Worm (Caenorhabditis elegans): ENCODE results near the gene scl-21.

Gene scl-21

DNA sequence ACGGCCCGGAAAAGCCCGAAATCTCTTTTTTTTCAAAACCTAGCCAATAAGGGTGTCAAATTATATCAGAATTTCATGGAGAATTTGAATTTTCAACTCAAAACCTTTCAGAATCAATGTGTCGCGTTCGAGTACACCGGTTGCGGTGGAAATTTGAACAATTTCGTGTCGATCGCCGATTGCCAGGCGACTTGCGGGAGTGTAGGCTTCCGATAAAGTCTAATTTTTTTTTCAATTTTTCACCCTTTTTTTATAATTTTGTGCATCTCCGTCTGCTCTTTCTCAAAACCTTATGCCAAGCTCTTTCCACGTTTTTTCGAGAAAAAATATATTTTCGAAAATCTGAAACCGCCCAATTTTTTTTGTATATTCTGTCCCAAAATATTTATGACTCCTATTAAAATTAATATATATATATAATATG lies 24.0 kb upstream of the scl-21 start (continued):
- TF ChIP-seq fkh-2 (tag; optimal IDR thresholded peaks at IDR 0.05) = no peak
- no peak for TF ChIP-seq zag-1 (tag; optimal IDR thresholded peaks at IDR 0.05)
- peak; percentile 65 for TF ChIP-seq nhr-43 (tag; optimal IDR thresholded peaks at IDR 0.05; ENCODE audit: poor library complexity, severe bottlenecking)
- peak; percentile 71 for TF ChIP-seq nhr-25 (tag; optimal IDR thresholded peaks at IDR 0.05)
- no peak for TF ChIP-seq egl-27 (tag; optimal IDR thresholded peaks at IDR 0.05)
- no peak for TF ChIP-seq nhr-237 (tag; optimal IDR thresholded peaks at IDR 0.05)
- TF ChIP-seq nhr-12 (tag; optimal IDR thresholded peaks at IDR 0.05) = no peak
- TF ChIP-seq eor-1 (tag; optimal IDR thresholded peaks at IDR 0.05) = no peak
- peak; percentile 50 for TF ChIP-seq lsy-12 (tag; optimal IDR thresholded peaks at IDR 0.05)
- no peak for TF ChIP-seq mml-1 (tag; optimal IDR thresholded peaks at IDR 0.05)
- no peak for TF ChIP-seq pha-4 (tag; optimal IDR thresholded peaks at IDR 0.05)
- peak; percentile 84 for TF ChIP-seq tbx-2 (tag; optimal IDR thresholded peaks at IDR 0.05)
- TF ChIP-seq egl-5 (tag; optimal IDR thresholded peaks at IDR 0.05) = no peak

DNA sequence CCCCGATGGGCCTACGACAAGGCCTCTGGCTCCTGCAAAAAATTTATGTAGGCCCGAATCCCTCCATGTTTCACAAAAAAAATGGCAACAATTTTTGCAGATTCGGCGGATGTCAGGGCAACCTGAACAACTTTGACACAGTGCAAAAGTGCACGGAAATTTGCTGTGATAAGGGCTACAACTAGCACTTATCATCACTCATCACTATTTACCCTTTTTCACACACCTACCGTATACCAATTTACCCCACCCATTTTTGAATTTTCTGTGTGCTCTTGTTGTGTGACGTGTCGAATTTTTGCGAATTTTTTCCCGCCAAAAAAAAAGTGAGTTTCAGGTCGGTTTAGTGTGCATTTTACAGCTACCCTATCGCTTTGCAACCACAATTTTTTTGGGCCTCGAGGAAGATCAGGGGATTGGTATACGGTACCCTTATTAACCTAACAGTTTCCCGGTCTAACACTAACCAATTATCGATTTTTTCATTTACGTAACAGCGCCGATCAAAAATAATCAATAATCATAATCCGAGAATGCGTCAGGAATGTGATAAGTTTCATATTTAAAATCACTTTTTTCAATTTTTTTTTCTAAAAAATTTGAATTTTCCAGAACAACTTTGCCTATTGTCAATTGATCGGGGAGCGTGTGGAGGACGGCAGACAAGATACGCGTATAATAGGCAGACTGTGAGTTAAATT lies 23.1 kb upstream of the scl-21 start:
- TF ChIP-seq elt-2 (tag; optimal IDR thresholded peaks at IDR 0.05) (peak; percentile 29), nfya-1 (tag; optimal IDR thresholded peaks at IDR 0.05; ENCODE audit: insufficient read depth) (no peak), lin-39 (tag; optimal IDR thresholded peaks at IDR 0.05) (no peak), pqm-1 (tag; optimal IDR thresholded peaks at IDR 0.05) (peak; percentile 4)

DNA sequence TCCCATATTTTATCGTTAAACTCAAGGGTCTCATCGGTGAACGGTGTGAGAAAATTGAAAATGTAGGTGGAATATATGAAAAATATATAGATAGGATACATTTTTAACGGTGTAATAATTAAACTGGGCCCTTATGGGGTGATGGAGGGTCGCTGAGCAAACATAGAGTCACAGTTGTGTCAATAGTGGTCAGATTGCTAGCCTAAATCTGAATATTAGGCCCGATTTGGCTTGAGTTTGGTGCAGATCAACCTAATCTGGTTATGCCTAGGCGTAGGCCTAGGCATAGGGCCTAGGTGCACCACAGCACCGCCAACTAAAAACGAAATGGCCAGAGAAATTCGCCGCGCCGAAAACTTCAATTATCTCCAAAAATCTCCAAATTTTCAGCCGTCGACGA lies 18.1 kb upstream of the scl-21 start, which contains the start of gene phy-4:
TSS of gene phy-4 (minus strand) at position 101 of the 400 bp plus-strand sequence.
- no peak for TF ChIP-seq unc-39 (tag; optimal IDR thresholded peaks at IDR 0.05)
- no peak for TF ChIP-seq hmg-11 (tag; optimal IDR thresholded peaks at IDR 0.05)
- no peak for TF ChIP-seq ztf-4 (tag; optimal IDR thresholded peaks at IDR 0.05)
- TF ChIP-seq nhr-11 (tag; optimal IDR thresholded peaks at IDR 0.05) = no peak
- no peak for TF ChIP-seq nhr-237 (tag; optimal IDR thresholded peaks at IDR 0.05)
- no peak for TF ChIP-seq ceh-9 (tag; optimal IDR thresholded peaks at IDR 0.05)
- TF ChIP-seq ZK546.5 (tag; optimal IDR thresholded peaks at IDR 0.05) = no peak
- TF ChIP-seq egl-27 (tag; optimal IDR thresholded peaks at IDR 0.05) = no peak
- no peak for TF ChIP-seq nhr-77 (tag; optimal IDR thresholded peaks at IDR 0.05)
- TF ChIP-seq unc-62 (GFP tag; optimal IDR thresholded peaks at IDR 0.05) = no peak
- TF ChIP-seq nhr-25 (tag; optimal IDR thresholded peaks at IDR 0.05) = no peak
- no peak for TF ChIP-seq mml-1 (tag; optimal IDR thresholded peaks at IDR 0.05)
- no peak for TF ChIP-seq ceh-82 (tag; optimal IDR thresholded peaks at IDR 0.05)
- no peak for TF ChIP-seq sea-2 (GFP tag; optimal IDR thresholded peaks at IDR 0.05)
- no peak for TF ChIP-seq nhr-76 (tag; optimal IDR thresholded peaks at IDR 0.05)

DNA sequence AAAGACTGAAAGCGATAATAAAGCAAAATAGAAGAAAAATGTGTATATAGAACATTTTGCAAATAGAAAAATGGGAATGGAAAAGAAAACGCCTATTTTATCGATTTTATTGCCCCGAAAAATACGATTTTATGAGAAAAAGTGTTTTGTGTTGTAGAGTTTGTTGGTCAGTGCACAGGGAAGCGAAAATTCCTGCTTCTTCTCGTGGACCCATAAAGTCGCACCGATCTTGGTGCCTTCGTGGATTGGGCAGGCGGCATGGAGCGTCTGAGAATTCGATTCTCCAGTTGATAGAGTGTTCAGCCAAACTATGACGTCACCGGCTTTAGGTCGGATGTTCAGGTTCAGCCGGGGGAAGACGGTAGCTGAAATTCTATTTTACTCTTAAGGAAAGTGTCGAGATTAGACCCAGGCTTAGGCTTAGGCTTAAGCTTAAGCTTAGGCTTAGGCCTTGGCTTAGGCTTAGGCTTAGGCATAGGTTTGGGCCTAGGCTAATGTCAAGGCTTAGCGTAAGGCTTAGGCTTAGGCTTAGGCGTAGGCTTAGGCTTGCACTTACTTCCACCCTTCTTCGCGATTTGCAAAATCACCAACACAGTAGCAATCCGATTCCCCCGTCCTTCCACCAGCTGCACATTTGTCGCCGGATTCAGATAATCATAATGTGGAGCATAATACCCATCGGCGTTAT lies 16.9 kb upstream of the scl-21 start, which contains the start of gene Y43F8B.19:
TSS of gene Y43F8B.19 (minus strand) at position 51 of the 688 bp plus-strand sequence.
- no peak for TF ChIP-seq ztf-11 (tag; optimal IDR thresholded peaks at IDR 0.05)
- TF ChIP-seq elt-1 (tag; optimal IDR thresholded peaks at IDR 0.05) = no peak
- TF ChIP-seq fos-1 (tag; optimal IDR thresholded peaks at IDR 0.05) = no peak
- TF ChIP-seq lsy-12 (tag; optimal IDR thresholded peaks at IDR 0.05) = no peak
- TF ChIP-seq nhr-11 (tag; optimal IDR thresholded peaks at IDR 0.05) = no peak
- no peak for TF ChIP-seq eor-1 (tag; optimal IDR thresholded peaks at IDR 0.05)
- no peak for TF ChIP-seq nhr-67 (tag; optimal IDR thresholded peaks at IDR 0.05)
- no peak for TF ChIP-seq nfya-1 (tag; optimal IDR thresholded peaks at IDR 0.05; ENCODE audit: insufficient read depth)

DNA sequence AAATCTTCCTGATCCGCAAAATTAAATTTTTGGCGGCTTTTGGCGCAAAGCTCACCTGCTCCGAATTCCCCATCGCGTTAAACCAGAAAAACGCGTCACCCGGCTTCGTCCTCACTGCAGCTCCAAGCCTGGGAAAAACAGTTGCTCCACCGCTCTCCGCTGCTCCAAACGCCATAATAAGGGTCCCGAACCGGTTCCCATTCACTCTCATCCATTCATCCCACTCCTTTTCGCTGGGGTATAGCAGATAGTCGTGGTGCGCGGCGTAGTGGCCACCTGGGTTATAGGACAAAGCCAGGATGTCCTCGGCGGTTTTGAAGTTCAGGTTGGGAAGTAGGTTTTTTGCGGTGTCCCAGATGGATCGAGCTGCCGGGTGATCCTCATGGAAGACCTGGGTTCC lies 15.4 kb upstream of the scl-21 start:
- TF ChIP-seq ceh-16 (tag; optimal IDR thresholded peaks at IDR 0.05) (no peak), nhr-28 (tag; optimal IDR thresholded peaks at IDR 0.05) (no peak), ceh-28 (tag; optimal IDR thresholded peaks at IDR 0.05) (no peak)

Data from whole organism, L3 larva.